Fruit fly (Drosophila melanogaster) whole organism, embryonic: Measurements from ENCODE around the gene OtopLc.

ENCODE experiments used
- Antp ChIP-seq: fragments of 200-800 bp; sonication (Bioruptor generic); optimal IDR thresholded peaks from 3 replicates; lab custom pipeline; 2016; ENCODE audit warnings: missing biosample characterization, missing genetic modification characterization
- Bdp1 ChIP-seq: fragments of 200-800 bp; sonication (Bioruptor generic); optimal IDR thresholded peaks from 3 replicates; lab custom pipeline; 2016; ENCODE audit warnings: missing biosample characterization, missing genetic modification characterization
- CG10147 ChIP-seq: fragments of 200-800 bp; sonication (Bioruptor generic); optimal IDR thresholded peaks from 2 replicates; lab custom pipeline; 2019; ENCODE audit warnings: missing biosample characterization, mild to moderate bottlenecking, missing genetic modification characterization, moderate library complexity
- CG1024 ChIP-seq: fragments of 200-800 bp; sonication (Bioruptor generic); IDR thresholded peaks from 2 replicates; pipeline ENCODE4 v1.3.6; 2022; ENCODE audit warnings: missing biosample characterization, missing genetic modification characterization
- CG10274 ChIP-seq: fragments of 200-800 bp; sonication (Bioruptor generic); optimal IDR thresholded peaks from 3 replicates; lab custom pipeline; 2017; ENCODE audit warnings: missing biosample characterization, mild to moderate bottlenecking, missing genetic modification characterization
- CG11247 ChIP-seq: fragments of 200-800 bp; sonication (Bioruptor generic); IDR thresholded peaks from 2 replicates; pipeline ENCODE4 v1.3.6; 2022; ENCODE audit warnings: missing biosample characterization, missing genetic modification characterization
- CG11560 ChIP-seq: fragments of 200-800 bp; sonication (Bioruptor generic); IDR thresholded peaks from 3 replicates; pipeline ENCODE4 v1.3.6; 2022; ENCODE audit warnings: missing biosample characterization, missing genetic modification characterization
- CG12219 ChIP-seq: fragments of 200-800 bp; sonication (Bioruptor generic); optimal IDR thresholded peaks from 3 replicates; lab custom pipeline; 2018; ENCODE audit warnings: missing biosample characterization, mild to moderate bottlenecking, missing genetic modification characterization
- CG13287 ChIP-seq: fragments of 200-800 bp; sonication (Bioruptor generic); IDR thresholded peaks from 2 replicates; pipeline ENCODE4 v1.3.6; 2022; ENCODE audit warnings: missing biosample characterization, missing genetic modification characterization; ENCODE audit not compliant: partially characterized antibody
- CG15514 ChIP-seq: fragments of 200-800 bp; sonication (Bioruptor generic); optimal IDR thresholded peaks from 3 replicates; lab custom pipeline; 2017; ENCODE audit warnings: missing biosample characterization, missing genetic modification characterization, mild to moderate bottlenecking, moderate library complexity, missing genetic modification reagents
- CG15601 ChIP-seq: fragments of 200-800 bp; sonication (Bioruptor generic); optimal IDR thresholded peaks from 3 replicates; lab custom pipeline; 2019; ENCODE audit warnings: missing biosample characterization, mild to moderate bottlenecking, missing genetic modification characterization, moderate library complexity
- CG32532 ChIP-seq: fragments of 200-800 bp; sonication (Bioruptor generic); IDR thresholded peaks from 2 replicates; pipeline ENCODE4 v1.3.6; 2022; ENCODE audit warnings: missing biosample characterization, missing genetic modification characterization
- CG3281 ChIP-seq: fragments of 200-800 bp; sonication (Bioruptor generic); optimal IDR thresholded peaks from 3 replicates; lab custom pipeline; 2017; ENCODE audit warnings: missing biosample characterization, mild to moderate bottlenecking, missing genetic modification characterization
- CG5953 ChIP-seq: fragments of 200-800 bp; sonication (Bioruptor generic); IDR thresholded peaks from 2 replicates; pipeline ENCODE4 v1.3.6; 2022; ENCODE audit warnings: missing biosample characterization, missing genetic modification characterization
- CG6683 ChIP-seq: fragments of 200-800 bp; sonication (Bioruptor generic); optimal IDR thresholded peaks from 2 replicates; lab custom pipeline; 2017; ENCODE audit warnings: missing biosample characterization, mild to moderate bottlenecking, missing genetic modification characterization, missing genetic modification reagents
- CG8290 ChIP-seq, 3 experiments: fragments of 200-800 bp; sonication (Bioruptor generic); optimal IDR thresholded peaks; 2 replicates each; lab custom pipeline; 2016 to 2019; ENCODE audit warnings: missing biosample characterization in 3 of 3, missing genetic modification characterization in 3 of 3, mild to moderate bottlenecking in 2 of 3, moderate library complexity in 1 of 3
- CG8944 ChIP-seq: fragments of 200-800 bp; sonication (Bioruptor generic); optimal IDR thresholded peaks from 3 replicates; lab custom pipeline; 2016; ENCODE audit warnings: missing biosample characterization, missing genetic modification characterization
- Dip3 ChIP-seq: fragments of 200-800 bp; sonication (Bioruptor generic); optimal IDR thresholded peaks from 3 replicates; lab custom pipeline; 2016; ENCODE audit warnings: missing biosample characterization, missing genetic modification characterization
- ERR ChIP-seq: fragments of 200-800 bp; sonication (Bioruptor generic); optimal IDR thresholded peaks from 2 replicates; lab custom pipeline; 2016; ENCODE audit warnings: missing biosample characterization, missing genetic modification characterization
- Elba2 ChIP-seq: fragments of 200-800 bp; sonication (Bioruptor generic); optimal IDR thresholded peaks from 3 replicates; lab custom pipeline; 2016; ENCODE audit warnings: missing biosample characterization, missing genetic modification characterization
- HHEX ChIP-seq: fragments of 200-800 bp; sonication (Bioruptor generic); optimal IDR thresholded peaks from 3 replicates; lab custom pipeline; 2017; ENCODE audit warnings: missing biosample characterization, mild to moderate bottlenecking, missing genetic modification characterization, missing genetic modification reagents
- HmgD ChIP-seq: fragments of 200-800 bp; sonication (Bioruptor generic); optimal IDR thresholded peaks from 3 replicates; lab custom pipeline; 2016; ENCODE audit warnings: missing biosample characterization, missing genetic modification characterization
- Lim3 ChIP-seq: fragments of 200-800 bp; sonication (Bioruptor generic); IDR thresholded peaks from 2 replicates; pipeline ENCODE4 v1.3.6; 2022; ENCODE audit warnings: missing biosample characterization, missing genetic modification characterization
- MBD-R2 ChIP-seq: fragments of 200-800 bp; sonication (Bioruptor generic); IDR thresholded peaks from 2 replicates; pipeline ENCODE4 v1.3.6; 2022; ENCODE audit warnings: missing biosample characterization, missing genetic modification characterization
- Mes4 ChIP-seq: fragments of 200-800 bp; sonication (Bioruptor generic); optimal IDR thresholded peaks from 2 replicates; lab custom pipeline; 2016; ENCODE audit warnings: missing biosample characterization, missing genetic modification characterization
- Pdp1 ChIP-seq, 2 experiments: fragments of 200-800 bp; sonication (Bioruptor generic); optimal IDR thresholded peaks; 3 replicates each; lab custom pipeline; 2016; ENCODE audit warnings: missing biosample characterization in 2 of 2, missing genetic modification characterization in 2 of 2, mild to moderate bottlenecking in 1 of 2, moderate library complexity in 1 of 2
- Poxn ChIP-seq: fragments of 200-800 bp; sonication (Bioruptor generic); IDR thresholded peaks from 2 replicates; pipeline ENCODE4 v1.3.6; 2022; ENCODE audit warnings: missing biosample characterization, missing genetic modification characterization
- Side ChIP-seq: fragments of 200-800 bp; sonication (Bioruptor generic); optimal IDR thresholded peaks from 2 replicates; lab custom pipeline; 2016; ENCODE audit warnings: missing biosample characterization, missing genetic modification characterization
- Sox102F ChIP-seq: fragments of 200-800 bp; sonication (Bioruptor generic); optimal IDR thresholded peaks from 2 replicates; lab custom pipeline; 2018; ENCODE audit warnings: missing biosample characterization, mild to moderate bottlenecking, missing genetic modification characterization, moderate library complexity
- YL-1 ChIP-seq: fragments of 200-800 bp; sonication (Bioruptor generic); optimal IDR thresholded peaks from 3 replicates; lab custom pipeline; 2017; ENCODE audit warnings: missing biosample characterization, mild to moderate bottlenecking, missing genetic modification characterization
- ash1 ChIP-seq: fragments of 200-800 bp; sonication (Bioruptor generic); optimal IDR thresholded peaks from 2 replicates; lab custom pipeline; 2018; ENCODE audit warnings: missing biosample characterization, mild to moderate bottlenecking, missing genetic modification characterization
- br ChIP-seq: fragments of >200 bp; optimal IDR thresholded peaks from 2 replicates; lab custom pipeline; 2017
- chif ChIP-seq, 2 experiments: fragments of 200-800 bp; sonication (Bioruptor generic); optimal IDR thresholded peaks; 3 replicates each; lab custom pipeline; 2016; ENCODE audit warnings: missing biosample characterization in 2 of 2, missing genetic modification characterization in 2 of 2
- dmrt11E ChIP-seq: fragments of 200-800 bp; sonication (Bioruptor generic); optimal IDR thresholded peaks from 3 replicates; lab custom pipeline; 2018; ENCODE audit warnings: missing biosample characterization, mild to moderate bottlenecking, missing genetic modification characterization, moderate library complexity
- ewg ChIP-seq: fragments of 200-800 bp; sonication (Bioruptor generic); optimal IDR thresholded peaks from 3 replicates; lab custom pipeline; 2017; ENCODE audit warnings: mild to moderate bottlenecking, missing biosample characterization, missing genetic modification reagents, missing genetic modification characterization
- eyg ChIP-seq: fragments of 200-800 bp; sonication (Bioruptor generic); optimal IDR thresholded peaks from 3 replicates; lab custom pipeline; 2016; ENCODE audit warnings: missing biosample characterization, missing genetic modification characterization
- insv ChIP-seq, 2 experiments: fragments of 200-800 bp; sonication (Bioruptor generic); optimal IDR thresholded peaks; 3 replicates each; lab custom pipeline; 2016 to 2018; ENCODE audit warnings: missing biosample characterization in 2 of 2, missing genetic modification characterization in 2 of 2
- lilli ChIP-seq: fragments of 200-800 bp; sonication (Bioruptor generic); optimal IDR thresholded peaks from 3 replicates; lab custom pipeline; 2016; ENCODE audit warnings: missing biosample characterization, missing genetic modification characterization
- luna ChIP-seq: fragments of 200-800 bp; sonication (Bioruptor generic); optimal IDR thresholded peaks from 2 replicates; lab custom pipeline; 2016; ENCODE audit warnings: missing biosample characterization, missing genetic modification characterization
- nau ChIP-seq: fragments of 200-800 bp; sonication (Bioruptor generic); optimal IDR thresholded peaks from 3 replicates; lab custom pipeline; 2017; ENCODE audit warnings: missing biosample characterization, mild to moderate bottlenecking, missing genetic modification characterization, missing genetic modification reagents
- org-1 ChIP-seq: fragments of 200-800 bp; sonication (Bioruptor generic); optimal IDR thresholded peaks from 2 replicates; lab custom pipeline; 2017; ENCODE audit warnings: missing biosample characterization, missing genetic modification characterization
- pan ChIP-seq, 4 experiments: fragments of >200 bp in 3 of 4; fragments of 200-800 bp in 1 of 4; sonication (Bioruptor generic) in 1 of 4; optimal IDR thresholded peaks in 3 of 4; IDR thresholded peaks in 1 of 4; 2 replicates each; pipeline versions ENCODE4 v1.3.6 to Lab custom; 2017 to 2022; ENCODE audit warnings: missing biosample characterization in 2 of 4, missing genetic modification characterization in 2 of 4, mixed read lengths in 1 of 4
- pnt ChIP-seq: fragments of 200-800 bp; sonication (Bioruptor generic); optimal IDR thresholded peaks from 3 replicates; lab custom pipeline; 2016; ENCODE audit warnings: missing biosample characterization, missing genetic modification characterization
- pum ChIP-seq: fragments of 200-800 bp; sonication (Bioruptor generic); optimal IDR thresholded peaks from 2 replicates; lab custom pipeline; 2016; ENCODE audit warnings: missing biosample characterization, missing genetic modification characterization
- repo ChIP-seq: fragments of 200-800 bp; sonication (Bioruptor generic); optimal IDR thresholded peaks from 2 replicates; lab custom pipeline; 2016; ENCODE audit warnings: missing biosample characterization, missing genetic modification characterization
- seq ChIP-seq: fragments of 200-800 bp; sonication (Bioruptor generic); IDR thresholded peaks from 2 replicates; pipeline ENCODE4 v1.3.6; 2022; ENCODE audit warnings: missing biosample characterization, missing genetic modification characterization
- slp2 ChIP-seq: fragments of 200-800 bp; sonication (Bioruptor generic); optimal IDR thresholded peaks from 2 replicates; lab custom pipeline; 2016; ENCODE audit warnings: missing biosample characterization, missing genetic modification characterization
- z ChIP-seq: fragments of 200-800 bp; sonication (Bioruptor generic); IDR thresholded peaks from 3 replicates; pipeline ENCODE4 v1.3.6; 2022; ENCODE audit warnings: missing biosample characterization, missing genetic modification characterization
- zen2 ChIP-seq: fragments of 200-800 bp; sonication (Bioruptor generic); IDR thresholded peaks from 3 replicates; pipeline ENCODE4 v1.3.6; 2022; ENCODE audit warnings: missing biosample characterization, missing genetic modification characterization; ENCODE audit not compliant: partially characterized antibody

OtopLc gene

dm6 chrX:5679079-5679932 lies 16.6 kb upstream of the OtopLc start (continued):
- TF ChIP-seq slp2, result peak; percentile 27
- TF ChIP-seq YL-1, result no peak
- no peak for TF ChIP-seq MBD-R2 (GFP tag; lab: Robert Waterston, UW)
- no peak for TF ChIP-seq CG10147 (GFP tag; lab: Kevin White, UChicago)
- no peak for TF ChIP-seq CG11560 (tag; lab: Robert Waterston, UW)
- no peak for TF ChIP-seq Poxn (GFP tag; lab: Robert Waterston, UW)
- no peak for TF ChIP-seq CG13287
- no peak; the same call in 1 of the 2 replicates for TF ChIP-seq CG1024 (GFP tag; lab: Robert Waterston, UW)
- TF ChIP-seq chif (GFP tag; optimal IDR thresholded peaks at IDR 0.05; lab: Kevin White, UChicago), result peak; percentile 6 to 72
- TF ChIP-seq Bdp1 (GFP tag; lab: Kevin White, UChicago), result no peak
- peak; percentile 32 for TF ChIP-seq pum
- TF ChIP-seq z (GFP tag; lab: Robert Waterston, UW), result no peak
- TF ChIP-seq CG11247 (GFP tag; lab: Robert Waterston, UW), result no peak
- TF ChIP-seq CG3281 (GFP tag; lab: Kevin White, UChicago), result no peak
- no peak for TF ChIP-seq CG32532
- peak; percentile 50 for TF ChIP-seq pnt (GFP tag; lab: Kevin White, UChicago)
- TF ChIP-seq pan (optimal IDR thresholded peaks at IDR 0.05; lab: Kevin White, UChicago), result no peak
- TF ChIP-seq pan (GFP tag; optimal IDR thresholded peaks at IDR 0.05 in 1 of 2, IDR thresholded peaks at IDR 0.05 in 1 of 2), result peak in 1 of 2 experiments; percentile 33
- TF ChIP-seq br (lab: Kevin White, UChicago), result no peak
- TF ChIP-seq Side (GFP tag; lab: Kevin White, UChicago), result no peak
- no peak for TF ChIP-seq CG6683 (GFP tag; lab: Kevin White, UChicago)
- TF ChIP-seq CG8944 (GFP tag; lab: Kevin White, UChicago), result peak; percentile 9
- peak; percentile 81 for TF ChIP-seq dmrt11E (tag; lab: Kevin White, UChicago)
- no peak for TF ChIP-seq HmgD
- TF ChIP-seq Antp (GFP tag; lab: Kevin White, UChicago), result peak; percentile 51
- TF ChIP-seq Sox102F (GFP tag; lab: Kevin White, UChicago), result peak; percentile 57
- no peak for TF ChIP-seq nau (GFP tag; lab: Kevin White, UChicago)
- TF ChIP-seq CG10274 (GFP tag; lab: Kevin White, UChicago), result no peak
- TF ChIP-seq Elba2 (GFP tag; lab: Kevin White, UChicago), result no peak
- TF ChIP-seq luna (GFP tag; lab: Kevin White, UChicago), result no peak
- TF ChIP-seq CG12219, result peak; percentile 26
- peak; percentile 25 for TF ChIP-seq org-1 (GFP tag; lab: Kevin White, UChicago)
- no peak for TF ChIP-seq repo
- TF ChIP-seq zen2 (GFP tag; lab: Robert Waterston, UW), result no peak
- no peak for TF ChIP-seq eyg
- TF ChIP-seq insv (GFP tag; optimal IDR thresholded peaks at IDR 0.05; lab: Kevin White, UChicago), result no peak
- no peak for TF ChIP-seq ERR
- TF ChIP-seq CG8290 (GFP tag; optimal IDR thresholded peaks at IDR 0.05; lab: Kevin White, UChicago), result peak; percentile 5
- TF ChIP-seq CG8290 (tag; optimal IDR thresholded peaks at IDR 0.05; lab: Kevin White, UChicago), result no peak
- peak; percentile 22 for TF ChIP-seq ewg (GFP tag; lab: Kevin White, UChicago)
- TF ChIP-seq lilli (GFP tag; lab: Kevin White, UChicago), result peak; percentile 17
- TF ChIP-seq CG15601, result peak; percentile 43
- TF ChIP-seq Lim3, result no peak
- TF ChIP-seq Pdp1 (GFP tag; optimal IDR thresholded peaks at IDR 0.05; lab: Kevin White, UChicago), result peak in 1 of 2 experiments; percentile 6
- peak; percentile 40 for TF ChIP-seq Mes4
- TF ChIP-seq Dip3 (GFP tag; lab: Kevin White, UChicago), result no peak
- 0 out of 2 replicates have a peak, but pooled peaks have one; percentile 22 for TF ChIP-seq seq (GFP tag; lab: Robert Waterston, UW)
- TF ChIP-seq CG15514, result peak; percentile 6
- TF ChIP-seq ash1 (GFP tag; lab: Kevin White, UChicago), result no peak
- no peak for TF ChIP-seq HHEX (GFP tag; lab: Kevin White, UChicago)
- TF ChIP-seq CG5953 (GFP tag; lab: Robert Waterston, UW), result no peak
